Worm (Caenorhabditis elegans) whole organism, L1 larva: ENCODE data around the gene fbxb-88.

Experiments
- C04F5.9 ChIP-seq: sonication (generic microtip); optimal IDR thresholded peaks from 2 replicates; lab custom pipeline; 2016; ENCODE audit warnings: missing genetic modification characterization, missing compliant biosample characterization
- C34B4.2 ChIP-seq: sonication (generic microtip); optimal IDR thresholded peaks from 2 replicates; lab custom pipeline; 2017; ENCODE audit warnings: mild to moderate bottlenecking, missing genetic modification characterization, missing compliant biosample characterization
- F16B12.6 ChIP-seq: fragments of 150-350 bp; optimal IDR thresholded peaks from 2 replicates; lab custom pipeline; 2014; ENCODE audit warnings: missing biosample characterization, missing genetic modification characterization
- alr-1 ChIP-seq: fragments of 200-800 bp; sonication (Bioruptor generic); optimal IDR thresholded peaks from 2 replicates; lab custom pipeline; 2018; ENCODE audit warnings: borderline replicate concordance, mild to moderate bottlenecking, missing genetic modification characterization, missing compliant biosample characterization
- aly-2 ChIP-seq: fragments of 150-350 bp; optimal IDR thresholded peaks from 2 replicates; lab custom pipeline; 2014; ENCODE audit warnings: missing biosample characterization, missing genetic modification characterization
- ama-1 ChIP-seq: fragments of 150-350 bp; optimal IDR thresholded peaks from 2 replicates; lab custom pipeline; 2014
- blmp-1 ChIP-seq: fragments of 150-350 bp; optimal IDR thresholded peaks from 2 replicates; lab custom pipeline; 2014; ENCODE audit warnings: missing biosample characterization, missing genetic modification characterization
- ceh-63 ChIP-seq: fragments of 200-800 bp; sonication (Bioruptor generic); optimal IDR thresholded peaks from 2 replicates; lab custom pipeline; 2018; ENCODE audit warnings: mild to moderate bottlenecking, missing genetic modification characterization, missing compliant biosample characterization
- dpl-1 ChIP-seq, 3 experiments: fragments of 150-350 bp in 2 of 3; sonication (generic microtip) in 1 of 3; optimal IDR thresholded peaks; 2 replicates each; lab custom pipeline; 2014 to 2017; ENCODE audit warnings: missing biosample characterization in 3 of 3, missing genetic modification characterization in 3 of 3, missing genetic modification reagents in 3 of 3
- efl-1 ChIP-seq, 4 experiments: fragments of 150-350 bp; optimal IDR thresholded peaks in 3 of 4; peaks in 1 of 4; 1 replicate in 1 of 4; 2 replicates in 3 of 4; lab custom pipeline; 2014; ENCODE audit warnings: missing biosample characterization in 2 of 4, missing genetic modification characterization in 2 of 4, missing genetic modification reagents in 2 of 4
- egl-13 ChIP-seq: sonication (generic microtip); optimal IDR thresholded peaks from 2 replicates; lab custom pipeline; 2016; ENCODE audit warnings: missing genotype, missing genetic modification reagents, missing genetic modification characterization, missing compliant biosample characterization
- elt-2 ChIP-seq: sonication (generic microtip); optimal IDR thresholded peaks from 2 replicates; lab custom pipeline; 2016; ENCODE audit warnings: missing genetic modification characterization, mild to moderate bottlenecking, inconsistent platforms, missing compliant biosample characterization, missing genetic modification reagents
- elt-3 ChIP-seq, 6 experiments: fragments of 150-350 bp in 1 of 6; sonication (generic microtip); optimal IDR thresholded peaks; 2 replicates each; lab custom pipeline; 2017 to 2018; ENCODE audit warnings: missing biosample characterization in 6 of 6, missing genetic modification characterization in 6 of 6, inconsistent platforms in 1 of 6
- fkh-10 ChIP-seq: sonication (generic microtip); optimal IDR thresholded peaks from 2 replicates; lab custom pipeline; 2017; ENCODE audit warnings: missing biosample characterization, missing genetic modification reagents, missing genetic modification characterization
- fkh-4 ChIP-seq: sonication (generic microtip); optimal IDR thresholded peaks from 2 replicates; lab custom pipeline; 2016; ENCODE audit warnings: missing compliant biosample characterization, missing genetic modification characterization, borderline replicate concordance
- fkh-8 ChIP-seq: sonication (generic microtip); optimal IDR thresholded peaks from 2 replicates; lab custom pipeline; 2016; ENCODE audit warnings: mild to moderate bottlenecking, missing genetic modification characterization, missing compliant biosample characterization
- fos-1 ChIP-seq: fragments of 150-350 bp; optimal IDR thresholded peaks from 2 replicates; lab custom pipeline; 2014; ENCODE audit warnings: missing biosample characterization, missing genetic modification characterization
- grh-1 ChIP-seq: fragments of 200-800 bp; sonication (Bioruptor generic); IDR thresholded peaks from 2 replicates; pipeline ENCODE4 v1.3.6; 2022; ENCODE audit warnings: missing genetic modification reagents, missing genetic modification characterization, missing compliant biosample characterization
- hlh-17 ChIP-seq: fragments of 200-800 bp; sonication (Bioruptor generic); optimal IDR thresholded peaks from 2 replicates; lab custom pipeline; 2018; ENCODE audit warnings: missing genetic modification characterization, mild to moderate bottlenecking, missing compliant biosample characterization, moderate library complexity, borderline replicate concordance
- hlh-4 ChIP-seq: sonication (generic microtip); optimal IDR thresholded peaks from 2 replicates; lab custom pipeline; 2016; ENCODE audit warnings: mild to moderate bottlenecking, missing genetic modification characterization, missing compliant biosample characterization
- isw-1 ChIP-seq: fragments of 200-800 bp; sonication (Bioruptor generic); IDR thresholded peaks from 2 replicates; pipeline ENCODE4 v1.3.6; 2022; ENCODE audit warnings: missing genetic modification characterization, missing compliant biosample characterization
- jun-1 ChIP-seq: fragments of 150-350 bp; optimal IDR thresholded peaks from 2 replicates; lab custom pipeline; 2014; ENCODE audit warnings: missing biosample characterization, missing genetic modification reagents, missing genetic modification characterization
- lin-13 ChIP-seq: fragments of 150-350 bp; optimal IDR thresholded peaks from 2 replicates; lab custom pipeline; 2014; ENCODE audit warnings: missing biosample characterization, missing genetic modification reagents, missing genetic modification characterization
- lin-14 ChIP-seq: fragments of 200-800 bp; sonication (Bioruptor generic); optimal IDR thresholded peaks from 2 replicates; lab custom pipeline; 2018; ENCODE audit warnings: mild to moderate bottlenecking, missing genetic modification characterization, moderate library complexity, missing compliant biosample characterization
- lin-15B ChIP-seq: fragments of 150-350 bp; sonication (generic microtip); optimal IDR thresholded peaks from 3 replicates; lab custom pipeline; 2014; ENCODE audit warnings: missing biosample characterization, missing genetic modification characterization
- lin-35 ChIP-seq, 2 experiments: fragments of 150-350 bp; optimal IDR thresholded peaks; 2 replicates each; lab custom pipeline; 2014; ENCODE audit warnings: missing biosample characterization in 2 of 2, missing genetic modification characterization in 2 of 2, missing genetic modification reagents in 2 of 2
- lin-39 ChIP-seq: fragments of 150-350 bp; optimal IDR thresholded peaks from 2 replicates; lab custom pipeline; 2014; ENCODE audit warnings: missing biosample characterization, missing genetic modification reagents, missing genetic modification characterization
- lir-3 ChIP-seq: sonication (generic microtip); optimal IDR thresholded peaks from 2 replicates; lab custom pipeline; 2016; ENCODE audit warnings: mild to moderate bottlenecking, missing genetic modification characterization, moderate library complexity, missing compliant biosample characterization; ENCODE audit not compliant: poor library complexity
- lsy-2 ChIP-seq, 2 experiments: fragments of 150-350 bp; optimal IDR thresholded peaks; 2 replicates each; lab custom pipeline; 2014; ENCODE audit warnings: missing biosample characterization in 2 of 2, missing genetic modification characterization in 2 of 2
- mab-9 ChIP-seq: fragments of 200-800 bp; sonication (Bioruptor generic); IDR thresholded peaks from 2 replicates; pipeline ENCODE4 v1.3.6; 2022; ENCODE audit warnings: missing genetic modification reagents, missing genetic modification characterization, missing compliant biosample characterization
- nhr-12 ChIP-seq: sonication (generic microtip); optimal IDR thresholded peaks from 2 replicates; lab custom pipeline; 2017; ENCODE audit warnings: missing biosample characterization, missing genetic modification characterization
- nhr-237 ChIP-seq: fragments of 150-350 bp; optimal IDR thresholded peaks from 2 replicates; lab custom pipeline; 2014; ENCODE audit warnings: missing biosample characterization, missing genetic modification characterization
- nhr-77 ChIP-seq: fragments of 150-350 bp; optimal IDR thresholded peaks from 2 replicates; lab custom pipeline; 2014; ENCODE audit warnings: missing biosample characterization, missing genetic modification characterization
- nhr-84 ChIP-seq: sonication (generic microtip); optimal IDR thresholded peaks from 2 replicates; lab custom pipeline; 2017; ENCODE audit warnings: missing biosample characterization, missing genetic modification characterization
- nhr-85 ChIP-seq: sonication (generic microtip); peaks from one replicate; lab custom pipeline; 2016; ENCODE audit warnings: missing genetic modification characterization, inconsistent platforms, missing compliant biosample characterization
- nhr-90 ChIP-seq: sonication (generic microtip); optimal IDR thresholded peaks from 2 replicates; lab custom pipeline; 2016; ENCODE audit warnings: mild to moderate bottlenecking, missing genetic modification characterization, missing compliant biosample characterization; ENCODE audit not compliant: poor library complexity
- pag-3 ChIP-seq: sonication (generic microtip); optimal IDR thresholded peaks from 2 replicates; lab custom pipeline; 2017; ENCODE audit warnings: missing genetic modification characterization, mild to moderate bottlenecking, missing compliant biosample characterization, antibody characterized with exemption, borderline replicate concordance; ENCODE audit not compliant: insufficient read depth
- rnt-1 ChIP-seq: sonication (generic microtip); optimal IDR thresholded peaks from 2 replicates; lab custom pipeline; 2016; ENCODE audit warnings: mild to moderate bottlenecking, missing genetic modification characterization, moderate library complexity, missing compliant biosample characterization
- snpc-4 ChIP-seq: fragments of 150-350 bp; optimal IDR thresholded peaks from 2 replicates; lab custom pipeline; 2014; ENCODE audit warnings: missing biosample characterization, missing genetic modification characterization
- sox-4 ChIP-seq: sonication (generic microtip); optimal IDR thresholded peaks from 2 replicates; lab custom pipeline; 2016; ENCODE audit warnings: missing genetic modification characterization, missing compliant biosample characterization
- sup-37 ChIP-seq: fragments of 200-800 bp; sonication (Bioruptor generic); optimal IDR thresholded peaks from 2 replicates; lab custom pipeline; 2018; ENCODE audit warnings: mild to moderate bottlenecking, missing genetic modification characterization, missing compliant biosample characterization
- tbx-2 ChIP-seq: sonication (generic microtip); optimal IDR thresholded peaks from 2 replicates; lab custom pipeline; 2016; ENCODE audit warnings: missing genetic modification characterization, missing compliant biosample characterization
- tlp-1 ChIP-seq: fragments of 150-350 bp; optimal IDR thresholded peaks from 2 replicates; lab custom pipeline; 2014; ENCODE audit warnings: missing biosample characterization, missing genetic modification characterization
- unc-130 ChIP-seq: fragments of 150-350 bp; optimal IDR thresholded peaks from 2 replicates; lab custom pipeline; 2017; ENCODE audit warnings: missing biosample characterization, missing genetic modification characterization, inconsistent platforms
- unc-30 ChIP-seq: sonication (generic microtip); optimal IDR thresholded peaks from 2 replicates; lab custom pipeline; 2017; ENCODE audit warnings: missing biosample characterization, missing genetic modification characterization
- unc-62 ChIP-seq: fragments of 150-350 bp; optimal IDR thresholded peaks from 2 replicates; lab custom pipeline; 2014; ENCODE audit warnings: missing biosample characterization, missing genetic modification reagents, missing genetic modification characterization
- unc-86 ChIP-seq: sonication (generic microtip); optimal IDR thresholded peaks from 2 replicates; lab custom pipeline; 2016; ENCODE audit warnings: missing genetic modification characterization, missing compliant biosample characterization
- unc-98 ChIP-seq: fragments of 200-800 bp; sonication (Bioruptor generic); IDR thresholded peaks from 2 replicates; pipeline ENCODE4 v1.3.6; 2022; ENCODE audit warnings: missing genetic modification characterization, missing compliant biosample characterization
- vab-15 ChIP-seq: sonication (generic microtip); optimal IDR thresholded peaks from 2 replicates; lab custom pipeline; 2017; ENCODE audit warnings: missing genotype, mild to moderate bottlenecking, missing genetic modification characterization, missing compliant biosample characterization
- xbp-1 ChIP-seq: sonication (generic microtip); optimal IDR thresholded peaks from 2 replicates; lab custom pipeline; 2016; ENCODE audit warnings: missing genetic modification characterization, missing compliant biosample characterization
- zag-1 ChIP-seq: fragments of 150-350 bp; optimal IDR thresholded peaks from 2 replicates; lab custom pipeline; 2014; ENCODE audit warnings: missing biosample characterization, missing genetic modification characterization

The fbxb-88 gene

ce11 chrII:4793320-4793719 is 34.4 kb downstream of the fbxb-88 start:
- TF ChIP-seq pag-3 (no peak), isw-1 (GFP tag; lab: Robert Waterston, UW) (no peak), lin-14 (no peak), C34B4.2 (tag; lab: Kevin White, UChicago) (no peak), xbp-1 (tag; lab: Kevin White, UChicago) (no peak)

DNA sequence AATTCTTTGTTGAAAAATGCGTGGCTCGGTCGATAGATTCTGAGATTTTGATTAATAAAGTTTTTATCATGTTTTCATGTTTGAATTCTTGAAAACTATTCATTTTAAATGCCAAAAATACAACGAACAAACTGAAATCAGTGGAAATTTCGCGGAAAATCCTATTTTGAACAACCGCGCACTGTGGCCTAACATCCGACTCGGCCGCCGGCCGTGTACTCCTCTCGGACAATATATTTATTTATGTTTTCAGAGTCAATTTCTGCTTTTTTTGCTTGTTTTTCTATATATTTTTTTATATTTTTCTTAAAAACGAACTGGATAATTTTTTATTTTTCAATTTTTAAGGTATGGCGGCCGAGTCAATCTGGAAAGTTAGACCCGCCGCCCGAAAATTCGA is 36.4 kb downstream of the fbxb-88 start, which contains the start of gene F26G1.1:
TSS of gene F26G1.1 (plus strand) at position 347 of the 400 bp plus-strand sequence.
- peak; percentile 78 for TF ChIP-seq xbp-1 (tag; lab: Kevin White, UChicago)
- TF ChIP-seq hlh-4 (tag; lab: Kevin White, UChicago) = peak; percentile 79
- peak; percentile 46 for TF ChIP-seq blmp-1 (tag; lab: Kevin White, UChicago)
- TF ChIP-seq lin-39 (tag; lab: Kevin White, UChicago) = peak; percentile 47
- TF ChIP-seq elt-3 (tag; optimal IDR thresholded peaks at IDR 0.05; lab: Kevin White, UChicago) = no peak
- TF ChIP-seq nhr-90 (tag; lab: Kevin White, UChicago) = peak; percentile 93
- TF ChIP-seq vab-15 (tag; lab: Kevin White, UChicago) = no peak
- TF ChIP-seq fkh-8 = peak; percentile 64
- TF ChIP-seq C04F5.9 (tag; lab: Kevin White, UChicago) = peak; percentile 74
- TF ChIP-seq fkh-4 = peak; percentile 94
- peak; percentile 67 to 74 for TF ChIP-seq lsy-2 (tag; optimal IDR thresholded peaks at IDR 0.05; lab: Kevin White, UChicago)
- TF ChIP-seq rnt-1 (tag; lab: Kevin White, UChicago) = peak; percentile 98
- peak; percentile 84 for TF ChIP-seq sox-4
- no peak for TF ChIP-seq tlp-1 (tag; lab: Kevin White, UChicago)
- TF ChIP-seq unc-86 (tag; lab: Kevin White, UChicago) = peak; percentile 69
- no peak for TF ChIP-seq unc-30 (tag; lab: Kevin White, UChicago)
- peak; percentile 18 for TF ChIP-seq fos-1 (tag; lab: Kevin White, UChicago)
- TF ChIP-seq F16B12.6 (tag; lab: Kevin White, UChicago) = peak; percentile 50
- no peak for TF ChIP-seq zag-1 (tag; lab: Kevin White, UChicago)
- TF ChIP-seq fkh-10 (GFP tag; lab: Kevin White, UChicago) = no peak
- TF ChIP-seq dpl-1 (GFP tag; optimal IDR thresholded peaks at IDR 0.05; lab: Kevin White, UChicago) = peak; percentile 84 to 93 (median 92)
- TF ChIP-seq sup-37 = peak; percentile 61
- peak; percentile 95 for TF ChIP-seq lir-3
- peak; percentile 92 for TF ChIP-seq elt-2 (tag; lab: Kevin White, UChicago)
- no peak for TF ChIP-seq ceh-63 (GFP tag; lab: Kevin White, UChicago)
- TF ChIP-seq lin-35 (GFP tag; optimal IDR thresholded peaks at IDR 0.05; lab: Kevin White, UChicago) = peak; percentile 90 to 95
- TF ChIP-seq unc-130 (tag; lab: Kevin White, UChicago) = peak; percentile 54
- TF ChIP-seq hlh-17 (GFP tag; lab: Kevin White, UChicago) = no peak
- peak; percentile 82 for TF ChIP-seq unc-98 (GFP tag; lab: Robert Waterston, UW)
- TF ChIP-seq alr-1 = no peak
- no peak for TF ChIP-seq nhr-77 (tag; lab: Kevin White, UChicago)
- no peak for TF ChIP-seq nhr-12 (tag; lab: Kevin White, UChicago)
- TF ChIP-seq grh-1 (GFP tag; lab: Robert Waterston, UW) = peak; percentile 79
- no peak for TF ChIP-seq ama-1 (lab: Kevin White, UChicago)
- peak; percentile 89 for TF ChIP-seq tbx-2 (tag; lab: Kevin White, UChicago)
- no peak for TF ChIP-seq jun-1 (tag; lab: Kevin White, UChicago)
- peak; percentile 30 for TF ChIP-seq snpc-4 (tag; lab: Kevin White, UChicago)
- no peak for TF ChIP-seq lin-15B (tag; lab: Kevin White, UChicago)
- TF ChIP-seq nhr-84 (tag; lab: Kevin White, UChicago) = no peak
- TF ChIP-seq nhr-85 (tag; lab: Kevin White, UChicago) = peak; percentile 90
- TF ChIP-seq egl-13 (tag; lab: Kevin White, UChicago) = peak; percentile 92
- TF ChIP-seq efl-1 (optimal IDR thresholded peaks at IDR 0.05; lab: Kevin White, UChicago) = peak; percentile 59 to 92
- peak; percentile 93 to 99 for TF ChIP-seq efl-1 (GFP tag; optimal IDR thresholded peaks at IDR 0.05 in 1 of 2; lab: Kevin White, UChicago)
- TF ChIP-seq lin-13 (GFP tag; lab: Kevin White, UChicago) = peak; percentile 2
- TF ChIP-seq nhr-237 = no peak
- TF ChIP-seq lin-14 = peak; percentile 65
- TF ChIP-seq unc-62 (GFP tag; lab: Kevin White, UChicago) = no peak
- TF ChIP-seq mab-9 = peak; percentile 76
- no peak for TF ChIP-seq aly-2
